Fruit fly (Drosophila melanogaster) Kc167 (cell line): ENCODE results near the gene CG2076.
A peak's percentile ranks its signal among the peaks of the same experiment; 100 is the strongest.
"Not testable (repeated sequence)": the region's sequence is repeated elsewhere in the genome, so short reads cannot be mapped to it uniquely, and the experiment has no call there.

ENCODE experiments used
- Myc ChIP-seq: fragments of >200 bp; optimal IDR thresholded peaks from 2 replicates; lab custom pipeline; 2017; ENCODE audit warnings: missing external identifiers
- Sin3A ChIP-seq: fragments of >200 bp; optimal IDR thresholded peaks from 2 replicates; lab custom pipeline; 2018; ENCODE audit warnings: missing external identifiers
- h ChIP-seq: fragments of >200 bp; optimal IDR thresholded peaks from 3 replicates; lab custom pipeline; 2018; ENCODE audit warnings: missing external identifiers
- insv ChIP-seq: fragments of >200 bp; optimal IDR thresholded peaks from 3 replicates; lab custom pipeline; 2018; ENCODE audit warnings: missing external identifiers
- psq ChIP-seq: fragments of >200 bp; optimal IDR thresholded peaks from 2 replicates; lab custom pipeline; 2017; ENCODE audit warnings: missing external identifiers
- ttk ChIP-seq: sonication (Bioruptor generic); optimal IDR thresholded peaks from 2 replicates; lab custom pipeline; 2017; ENCODE audit warnings: missing external identifiers

The CG2076 gene

DNA sequence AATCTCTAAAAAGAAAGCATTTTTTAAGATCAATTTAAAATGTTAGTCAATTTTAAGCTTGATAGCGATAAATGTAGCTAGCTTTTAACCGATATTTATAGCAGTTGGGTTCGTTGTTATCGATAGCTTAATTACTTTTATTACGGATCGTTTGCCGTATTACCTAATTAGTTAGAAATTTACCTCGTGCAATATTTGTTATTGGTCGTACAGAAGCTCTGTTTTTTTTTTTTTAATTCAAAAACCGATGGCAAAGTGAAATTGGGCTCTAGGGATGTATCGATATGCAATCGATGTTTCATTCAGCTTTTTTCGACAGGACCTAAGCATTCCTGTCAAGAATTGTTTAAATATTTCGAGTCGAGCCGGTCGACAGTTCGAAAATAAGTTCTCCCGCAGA lies 2.2 kb downstream of the CG2076 start, which contains the start of gene CG2061:
Gene CG2061 (plus strand): TSS at position 292 of the 400 bp plus-strand sequence.
- TF ChIP-seq Sin3A (lab: Kevin White, UChicago) (no peak), psq (no peak), Myc (lab: Kevin White, UChicago) (no peak), ttk (lab: Kevin White, UChicago) (no peak), h (lab: Kevin White, UChicago) (no peak), insv (lab: Kevin White, UChicago) (no peak)

DNA sequence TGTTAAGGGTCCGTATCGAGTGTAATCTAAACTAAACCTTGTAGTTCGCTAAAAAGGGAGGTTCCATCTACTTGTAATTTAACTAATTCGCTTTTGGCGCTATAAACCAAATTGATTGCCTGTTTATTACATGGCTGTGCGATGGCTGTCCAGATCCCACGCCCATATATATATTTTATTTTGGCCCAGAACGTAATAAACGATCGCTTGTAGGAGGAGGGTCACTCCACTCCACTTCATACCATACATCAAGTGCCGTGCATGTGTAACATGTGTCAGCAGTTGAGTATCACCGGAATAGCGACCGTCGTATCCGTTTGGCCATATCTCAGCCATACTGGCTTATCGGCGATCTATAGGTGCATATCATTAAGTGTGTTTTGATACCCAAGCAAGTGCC lies 5.3 kb downstream of the CG2076 start:
- TF ChIP-seq Sin3A (lab: Kevin White, UChicago) (no peak), ttk (lab: Kevin White, UChicago) (no peak), h (lab: Kevin White, UChicago) (no peak), insv (lab: Kevin White, UChicago) (no peak), Myc (lab: Kevin White, UChicago) (no peak), psq (no peak)

DNA sequence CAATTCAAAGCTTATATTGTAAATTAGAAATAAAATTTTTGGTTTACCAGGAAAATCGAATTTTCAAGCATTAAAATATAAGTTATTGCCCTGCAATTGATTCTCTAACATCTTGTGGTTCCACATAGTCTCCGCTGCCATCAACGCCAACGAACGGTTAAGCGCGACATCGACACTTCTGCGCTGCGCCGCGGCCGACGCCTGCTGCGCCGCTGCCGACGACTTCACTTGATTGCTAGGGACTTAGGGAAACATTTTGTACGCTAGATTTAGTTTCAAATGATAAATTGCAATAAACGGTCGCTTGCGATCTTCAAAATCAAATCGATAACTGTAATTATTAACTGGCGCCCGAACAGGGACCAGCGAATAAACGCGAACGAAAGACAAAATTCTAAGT lies 6.0 kb downstream of the CG2076 start, which contains the start of gene CG42249:
Gene CG42249 (plus strand): TSS at position 301 of the 400 bp plus-strand sequence.
- TF ChIP-seq Myc, Sin3A, ttk (lab: Kevin White, UChicago): not testable (repeated sequence)

DNA sequence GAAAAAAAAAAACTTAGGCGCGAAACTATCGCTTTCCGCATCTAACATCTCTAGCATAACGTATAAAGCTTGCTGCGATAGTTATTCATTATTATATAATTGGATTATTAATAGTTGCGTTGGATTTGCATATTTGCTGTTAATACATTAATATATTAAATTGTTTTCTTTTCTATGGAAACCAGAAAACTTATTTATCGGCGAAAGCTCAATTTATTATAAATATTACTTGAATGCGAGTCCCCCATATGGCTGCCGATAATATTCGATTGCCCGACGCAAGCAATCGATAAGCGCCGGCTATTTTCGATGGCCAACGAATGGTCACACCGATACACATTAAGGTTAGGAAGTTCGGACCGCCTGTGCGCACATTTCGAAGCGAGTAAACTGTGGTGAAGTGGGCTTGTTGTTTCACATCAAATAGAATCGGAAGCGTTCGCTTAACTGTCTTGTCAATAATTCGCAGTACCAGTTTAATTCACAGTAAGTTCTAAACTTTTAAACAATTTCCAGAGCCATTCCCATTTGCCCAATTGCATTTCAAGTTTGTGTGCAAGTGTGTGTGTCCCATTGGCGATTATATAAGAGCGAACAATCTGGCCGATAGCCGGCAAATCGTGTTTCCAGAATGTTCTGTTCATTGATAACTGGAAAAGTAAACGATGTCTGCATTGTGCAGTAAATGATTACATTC lies 18.3 kb downstream of the CG2076 start, which contains the start of gene Hsp60A:
Gene Hsp60A (plus strand): TSS at position 335 of the 697 bp plus-strand sequence.
- TF ChIP-seq Myc (lab: Kevin White, UChicago): no peak
- TF ChIP-seq psq: peak; percentile 75

DNA sequence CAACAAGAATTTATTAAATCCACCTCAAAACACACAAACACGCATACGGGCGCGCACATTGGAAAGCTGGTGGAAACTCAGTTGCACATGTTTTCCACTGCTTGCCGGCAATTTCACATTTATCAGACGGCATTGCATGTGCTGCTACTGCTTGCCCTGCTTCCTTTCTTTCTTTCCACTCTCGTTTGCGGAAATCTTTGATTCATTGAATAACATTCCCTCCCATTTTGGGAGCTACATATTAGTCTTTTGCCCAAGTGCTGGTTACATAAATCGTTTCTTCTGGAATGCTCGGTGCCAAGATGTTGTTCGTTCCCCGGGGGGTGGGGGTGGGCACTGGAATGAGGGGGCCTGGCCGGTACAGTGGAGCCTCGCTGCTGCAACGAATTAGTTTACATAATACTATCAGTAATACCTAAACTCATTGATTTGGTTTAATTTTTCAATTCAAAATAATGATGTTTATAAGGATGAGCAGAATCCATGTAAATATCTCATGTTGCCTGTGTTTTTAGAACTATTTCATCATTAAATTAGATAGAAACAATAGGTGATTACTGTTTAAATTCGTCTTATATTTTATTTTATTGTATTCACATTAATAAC lies 18.9 kb downstream of the CG2076 start:
- TF ChIP-seq insv (lab: Kevin White, UChicago) (no peak), ttk (lab: Kevin White, UChicago) (no peak), Sin3A (lab: Kevin White, UChicago) (no peak), Myc (lab: Kevin White, UChicago) (no peak), psq (no peak), h (lab: Kevin White, UChicago) (no peak)

DNA sequence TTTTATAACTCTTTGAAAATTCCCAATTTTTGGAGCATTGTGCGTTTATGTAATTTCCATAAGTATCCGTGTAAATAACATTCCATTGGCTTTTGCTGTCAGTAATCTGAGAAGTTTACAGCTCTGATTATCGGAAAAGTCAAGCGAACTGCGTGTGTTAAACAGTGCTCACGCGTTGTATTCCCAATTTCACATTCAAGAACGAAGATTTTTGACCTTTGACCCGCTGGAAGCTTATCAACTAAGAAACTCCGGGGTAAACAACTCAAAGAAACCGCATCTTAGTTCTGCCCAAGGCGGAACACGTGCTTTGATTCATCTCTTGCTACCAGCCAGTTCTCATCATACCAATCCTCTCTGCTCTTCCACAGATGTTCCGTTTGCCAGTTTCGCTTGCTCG lies 19.7 kb downstream of the CG2076 start:
- no peak for TF ChIP-seq insv (lab: Kevin White, UChicago)
- TF ChIP-seq h (lab: Kevin White, UChicago): no peak
- no peak for TF ChIP-seq psq
- TF ChIP-seq Sin3A (lab: Kevin White, UChicago): no peak
- TF ChIP-seq ttk (lab: Kevin White, UChicago): no peak
- TF ChIP-seq Myc (lab: Kevin White, UChicago): no peak

DNA sequence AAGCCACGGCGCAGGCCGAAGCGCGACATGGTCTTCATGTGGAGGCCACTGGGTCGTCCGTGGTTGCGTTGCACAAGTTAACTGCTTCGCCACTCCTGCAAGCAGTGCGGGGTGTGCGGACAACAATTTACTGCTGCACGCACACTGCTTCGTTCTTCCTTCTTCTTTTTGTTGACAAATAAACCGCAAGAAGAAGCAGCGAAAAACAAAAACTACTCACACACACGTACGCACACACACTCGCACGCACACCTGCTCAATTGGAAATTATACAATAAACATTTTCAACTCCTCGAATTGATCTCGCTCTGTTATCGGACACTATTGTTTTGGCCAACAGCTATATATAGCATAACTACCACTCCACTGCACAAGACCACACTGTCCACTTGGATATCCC lies 33.6 kb downstream of the CG2076 start:
- TF ChIP-seq ttk (lab: Kevin White, UChicago): no peak
- TF ChIP-seq psq: no peak
- TF ChIP-seq h (lab: Kevin White, UChicago): no peak
- TF ChIP-seq Sin3A (lab: Kevin White, UChicago): no peak
- no peak for TF ChIP-seq Myc (lab: Kevin White, UChicago)
- TF ChIP-seq insv (lab: Kevin White, UChicago): no peak

DNA sequence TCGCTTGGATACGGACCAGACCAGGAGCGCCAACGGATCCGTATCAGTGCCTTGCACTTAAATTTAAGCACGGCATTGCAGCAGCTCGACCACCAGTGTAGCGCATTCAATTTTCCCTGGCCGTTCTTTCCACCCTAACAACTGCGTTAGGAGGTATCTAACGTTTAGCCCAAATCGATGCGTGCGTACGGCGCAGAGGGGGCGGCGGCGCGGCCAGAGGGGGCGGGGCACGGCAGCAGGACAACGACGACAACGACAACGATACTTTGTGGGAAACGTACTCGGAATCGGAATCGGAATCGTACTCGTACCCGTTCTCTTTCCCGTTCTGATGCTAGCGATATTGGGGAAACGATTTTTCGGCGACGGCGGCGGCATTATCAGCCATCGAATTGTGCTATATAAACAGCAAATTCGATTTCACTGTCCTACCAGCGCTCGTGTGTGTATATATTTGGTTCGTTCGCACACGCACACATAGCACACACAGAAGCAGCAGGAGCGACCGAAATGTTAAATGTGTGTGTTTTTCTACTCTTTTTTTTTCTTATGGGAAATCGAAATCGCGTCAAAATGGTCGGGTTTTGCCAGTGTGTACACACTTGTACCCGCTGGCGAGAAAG lies 34.2 kb downstream of the CG2076 start, which contains the start of gene CG11122:
Gene CG11122 (minus strand): TSS at position 601 of the 623 bp plus-strand sequence.
- no peak for TF ChIP-seq psq
- TF ChIP-seq ttk (lab: Kevin White, UChicago): no peak
- TF ChIP-seq Myc (lab: Kevin White, UChicago): no peak
- no peak for TF ChIP-seq insv (lab: Kevin White, UChicago)
- no peak for TF ChIP-seq Sin3A (lab: Kevin White, UChicago)

DNA sequence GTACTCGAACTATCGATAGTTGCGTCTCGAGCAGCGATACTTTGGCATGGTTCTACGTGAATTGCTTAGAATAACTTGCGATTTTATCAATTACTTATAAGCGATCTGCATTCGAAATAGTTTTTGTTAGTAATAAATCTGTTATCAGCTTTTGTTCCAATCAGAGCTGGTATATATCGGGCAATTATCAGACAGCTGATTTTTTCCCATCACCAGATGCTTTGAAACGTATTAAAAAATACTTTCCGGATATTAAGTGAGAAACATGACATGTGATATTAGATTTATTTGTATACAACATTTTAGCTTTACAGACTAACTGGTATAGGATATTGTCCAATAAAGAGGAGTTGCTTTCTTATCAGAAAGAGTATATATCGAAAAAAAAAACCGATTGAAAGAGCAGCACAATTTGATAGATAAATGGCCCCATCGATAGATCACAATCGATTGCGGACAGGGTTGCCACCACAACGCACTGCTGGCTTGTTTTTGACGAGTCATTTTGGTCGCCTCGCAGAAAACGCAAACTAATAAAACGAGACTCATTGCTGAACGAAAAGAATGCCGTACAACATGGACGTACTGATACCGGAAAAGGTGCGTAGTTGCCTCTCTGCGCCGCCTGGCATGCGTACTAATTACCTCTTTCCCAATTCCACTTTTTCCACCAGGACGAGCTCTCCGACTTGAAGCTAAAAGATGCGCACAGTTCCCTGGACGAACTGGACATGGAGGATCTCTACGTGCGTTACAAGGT lies 34.9 kb downstream of the CG2076 start, which contains the start of gene Rpt3:
Gene Rpt3 (plus strand): TSS at position 353 of the 760 bp plus-strand sequence.
- TF ChIP-seq Sin3A (lab: Kevin White, UChicago): no peak
- TF ChIP-seq insv (lab: Kevin White, UChicago): no peak
- no peak for TF ChIP-seq Myc (lab: Kevin White, UChicago)
- no peak for TF ChIP-seq ttk (lab: Kevin White, UChicago)
- no peak for TF ChIP-seq h (lab: Kevin White, UChicago)
- TF ChIP-seq psq: no peak

DNA sequence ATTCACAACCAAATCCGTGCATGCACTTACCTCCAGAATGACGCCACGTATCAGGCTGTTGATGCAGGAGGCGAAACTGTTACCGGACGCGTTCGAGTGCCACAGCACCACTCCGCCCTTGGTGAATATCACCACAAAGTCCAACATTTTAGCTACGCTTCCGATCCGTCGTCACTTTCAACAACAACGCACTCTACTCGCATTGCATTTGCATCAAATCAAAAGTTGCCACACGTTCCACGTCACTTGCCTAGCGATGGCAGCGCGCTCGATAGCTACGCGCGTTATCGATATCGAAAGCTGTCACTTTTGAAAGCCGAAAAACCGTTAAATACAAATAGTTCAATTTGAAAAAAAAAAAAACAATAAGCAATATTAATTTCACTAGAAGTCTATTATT lies 38.8 kb downstream of the CG2076 start, which contains the start of gene SrpRalpha:
Gene SrpRalpha (minus strand): TSS at position 260 of the 400 bp plus-strand sequence.
- TF ChIP-seq Myc (lab: Kevin White, UChicago): no peak
- no peak for TF ChIP-seq h (lab: Kevin White, UChicago)
- no peak for TF ChIP-seq psq
- TF ChIP-seq ttk (lab: Kevin White, UChicago): no peak
- no peak for TF ChIP-seq Sin3A (lab: Kevin White, UChicago)
- no peak for TF ChIP-seq insv (lab: Kevin White, UChicago)

DNA sequence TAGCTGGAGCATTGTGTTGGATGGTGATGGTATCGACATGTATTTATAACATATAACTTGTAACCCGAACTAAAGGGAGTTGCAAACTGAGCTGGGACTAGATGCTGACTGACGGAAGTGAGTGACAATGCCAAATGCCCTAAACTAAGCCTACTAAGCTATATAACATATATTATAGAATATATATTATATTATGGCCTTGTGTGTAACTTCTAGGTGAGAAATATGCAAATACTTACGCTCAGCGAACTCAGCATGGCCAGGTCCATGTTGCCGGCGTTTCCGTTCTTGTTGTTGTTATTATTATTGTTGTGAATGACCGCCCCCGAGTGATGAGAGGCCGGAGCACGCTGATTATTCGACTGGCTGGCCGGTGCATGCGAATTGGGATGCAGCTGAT lies 42.3 kb downstream of the CG2076 start, which contains the start of gene CG44385:
Gene CG44385 (minus strand): TSS at position 101 of the 400 bp plus-strand sequence.
- no peak for TF ChIP-seq Sin3A (lab: Kevin White, UChicago)
- TF ChIP-seq insv (lab: Kevin White, UChicago): no peak
- TF ChIP-seq Myc (lab: Kevin White, UChicago): no peak
